Worm (Caenorhabditis elegans) whole organism, L4 larva: ENCODE data around the gene lido-2.

Experiments used
- F44E2.7 ChIP-seq: fragments of 200-800 bp; sonication (Bioruptor generic); IDR thresholded peaks from 2 replicates; pipeline ENCODE4 v2.1.2; 2022; ENCODE audit warnings: missing genetic modification characterization, missing compliant biosample characterization
- T26A8.4 ChIP-seq: fragments of 200-800 bp; sonication (Bioruptor generic); IDR thresholded peaks from 2 replicates; pipeline ENCODE4 v1.3.6; 2022; ENCODE audit warnings: missing genetic modification characterization, missing compliant biosample characterization
- Y48G9A.11 ChIP-seq: fragments of 200-800 bp; sonication (Bioruptor generic); IDR thresholded peaks from 2 replicates; pipeline ENCODE4 v1.3.6; 2022; ENCODE audit warnings: missing genetic modification reagents, missing genetic modification characterization, missing compliant biosample characterization
- ZK337.2 ChIP-seq: fragments of 200-800 bp; sonication (Bioruptor generic); IDR thresholded peaks from 2 replicates; pipeline ENCODE4 v1.3.6; 2022; ENCODE audit warnings: missing genetic modification reagents, missing genetic modification characterization, missing compliant biosample characterization
- aly-2 ChIP-seq: sonication (generic microtip); optimal IDR thresholded peaks from 2 replicates; lab custom pipeline; 2018; ENCODE audit warnings: missing biosample characterization, missing genetic modification characterization
- ama-1 ChIP-seq: fragments of 150-350 bp; optimal IDR thresholded peaks from 2 replicates; lab custom pipeline; 2014; ENCODE audit warnings: inconsistent platforms, mixed read lengths
- ceh-20 ChIP-seq: fragments of 200-800 bp; sonication (Bioruptor generic); IDR thresholded peaks from 2 replicates; pipeline ENCODE4 v1.3.6; 2022; ENCODE audit warnings: missing genetic modification reagents, missing genetic modification characterization, missing compliant biosample characterization
- ceh-28 ChIP-seq: fragments of 150-350 bp; optimal IDR thresholded peaks from 2 replicates; lab custom pipeline; 2014; ENCODE audit warnings: missing biosample characterization, missing genetic modification reagents, missing genetic modification characterization
- daf-16 ChIP-seq, 3 experiments: sonication (generic microtip); optimal IDR thresholded peaks; 2 replicates each; lab custom pipeline; 2016 to 2017; ENCODE audit warnings: missing genetic modification characterization in 3 of 3, missing genetic modification reagents in 3 of 3, mild to moderate bottlenecking in 2 of 3, missing compliant biosample characterization in 2 of 3, missing biosample characterization in 1 of 3, moderate library complexity in 1 of 3
- daf-8 ChIP-seq: fragments of 200-800 bp; sonication (Bioruptor generic); IDR thresholded peaks from 2 replicates; pipeline ENCODE4 v1.3.6; 2022; ENCODE audit warnings: missing genetic modification characterization, missing compliant biosample characterization
- dmd-6 ChIP-seq: fragments of 200-800 bp; sonication (Bioruptor generic); IDR thresholded peaks from 2 replicates; pipeline ENCODE4 v1.3.6; 2022; ENCODE audit warnings: missing genetic modification reagents, missing genetic modification characterization, missing compliant biosample characterization
- dmd-8 ChIP-seq: fragments of 200-800 bp; sonication (Bioruptor generic); IDR thresholded peaks from 2 replicates; pipeline ENCODE4 v1.3.6; 2022; ENCODE audit warnings: missing genetic modification characterization, missing compliant biosample characterization
- dmd-9 ChIP-seq: fragments of 200-800 bp; sonication (Bioruptor generic); IDR thresholded peaks from 2 replicates; pipeline ENCODE4 v1.3.6; 2022; ENCODE audit warnings: missing genetic modification reagents, missing genetic modification characterization, missing compliant biosample characterization
- dve-1 ChIP-seq: sonication (generic microtip); optimal IDR thresholded peaks from 2 replicates; lab custom pipeline; 2017; ENCODE audit warnings: antibody characterized with exemption, mild to moderate bottlenecking, missing genetic modification characterization, missing compliant biosample characterization; ENCODE audit not compliant: insufficient read depth
- egl-43 ChIP-seq: fragments of 200-800 bp; sonication (Bioruptor generic); IDR thresholded peaks from 2 replicates; pipeline ENCODE4 v1.3.6; 2022; ENCODE audit warnings: missing genetic modification reagents, missing genetic modification characterization, missing compliant biosample characterization
- fos-1 ChIP-seq: fragments of 150-350 bp; optimal IDR thresholded peaks from 2 replicates; lab custom pipeline; 2014; ENCODE audit warnings: missing biosample characterization, missing genetic modification characterization
- gei-8 ChIP-seq: fragments of 200-800 bp; sonication (Bioruptor generic); optimal IDR thresholded peaks from 2 replicates; lab custom pipeline; 2018; ENCODE audit warnings: mild to moderate bottlenecking, missing genetic modification characterization, missing compliant biosample characterization
- hif-1 ChIP-seq, 2 experiments: sonication (generic microtip); optimal IDR thresholded peaks; 2 replicates each; lab custom pipeline; 2016 to 2017; ENCODE audit warnings: missing compliant biosample characterization in 2 of 2, missing genetic modification characterization in 2 of 2, missing genetic modification reagents in 2 of 2, missing genotype in 2 of 2, mild to moderate bottlenecking in 1 of 2
- hlh-11 ChIP-seq: fragments of 200-800 bp; sonication (Bioruptor generic); optimal IDR thresholded peaks from 2 replicates; lab custom pipeline; 2018; ENCODE audit warnings: mild to moderate bottlenecking, missing genetic modification characterization, missing compliant biosample characterization
- hlh-30 ChIP-seq: sonication (generic microtip); optimal IDR thresholded peaks from 2 replicates; lab custom pipeline; 2017; ENCODE audit warnings: antibody characterized with exemption, mild to moderate bottlenecking, missing genetic modification characterization, missing compliant biosample characterization; ENCODE audit not compliant: insufficient read depth
- lin-13 ChIP-seq: fragments of 150-350 bp; optimal IDR thresholded peaks from 2 replicates; lab custom pipeline; 2014; ENCODE audit warnings: missing biosample characterization, missing genetic modification reagents, missing genetic modification characterization
- lin-38 ChIP-seq: fragments of 200-800 bp; sonication (Bioruptor generic); IDR thresholded peaks from 2 replicates; pipeline ENCODE4 v1.3.6; 2022; ENCODE audit warnings: missing genetic modification reagents, missing genetic modification characterization, missing compliant biosample characterization
- lir-3 ChIP-seq: sonication (generic microtip); optimal IDR thresholded peaks from 2 replicates; lab custom pipeline; 2016; ENCODE audit warnings: mild to moderate bottlenecking, missing genetic modification characterization, missing compliant biosample characterization
- lsy-2 ChIP-seq, 2 experiments: fragments of 150-350 bp in 1 of 2; sonication (generic microtip) in 1 of 2; optimal IDR thresholded peaks; 2 replicates each; lab custom pipeline; 2014 to 2017; ENCODE audit warnings: missing biosample characterization in 2 of 2, missing genetic modification characterization in 2 of 2
- madf-9 ChIP-seq: fragments of 200-800 bp; sonication (Bioruptor generic); conservative IDR thresholded peaks from 2 replicates; pipeline ENCODE4 v1.3.6; 2022; ENCODE audit warnings: missing genetic modification reagents, missing genetic modification characterization, missing compliant biosample characterization
- mdl-1 ChIP-seq, 2 experiments: fragments of 150-350 bp in 1 of 2; sonication (generic microtip) in 1 of 2; optimal IDR thresholded peaks; 2 replicates each; lab custom pipeline; 2014 to 2017; ENCODE audit warnings: missing biosample characterization in 2 of 2, missing genetic modification characterization in 2 of 2
- mxl-2 ChIP-seq: fragments of 200-800 bp; sonication (Bioruptor generic); conservative IDR thresholded peaks from 2 replicates; pipeline ENCODE4 v1.3.6; 2022; ENCODE audit warnings: missing genetic modification reagents, missing genetic modification characterization, missing compliant biosample characterization
- mxl-3 ChIP-seq: fragments of 200-800 bp; sonication (Bioruptor generic); optimal IDR thresholded peaks from 2 replicates; lab custom pipeline; 2018; ENCODE audit warnings: mild to moderate bottlenecking, missing genetic modification characterization, missing compliant biosample characterization
- nhr-10 ChIP-seq: fragments of 150-350 bp; optimal IDR thresholded peaks from 2 replicates; lab custom pipeline; 2014; ENCODE audit warnings: missing biosample characterization, missing genetic modification characterization
- nhr-11 ChIP-seq: fragments of 150-350 bp; optimal IDR thresholded peaks from 2 replicates; lab custom pipeline; 2014; ENCODE audit warnings: missing biosample characterization, missing genetic modification characterization
- nhr-237 ChIP-seq: sonication (generic microtip); optimal IDR thresholded peaks from 2 replicates; lab custom pipeline; 2017; ENCODE audit warnings: missing biosample characterization, missing genetic modification characterization
- nhr-28 ChIP-seq: fragments of 150-350 bp; optimal IDR thresholded peaks from 2 replicates; lab custom pipeline; 2014; ENCODE audit warnings: missing biosample characterization, missing genetic modification characterization
- nhr-42 ChIP-seq: fragments of 200-800 bp; sonication (Bioruptor generic); IDR thresholded peaks from 2 replicates; pipeline ENCODE4 v1.3.6; 2022; ENCODE audit warnings: missing genetic modification characterization, missing compliant biosample characterization
- nhr-48 ChIP-seq: sonication (generic microtip); optimal IDR thresholded peaks from 2 replicates; lab custom pipeline; 2016; ENCODE audit warnings: mild to moderate bottlenecking, missing genetic modification characterization, missing compliant biosample characterization
- pha-4 ChIP-seq, 2 experiments: fragments of 150-350 bp in 1 of 2; fragments of 200-800 bp in 1 of 2; sonication (Bioruptor generic) in 1 of 2; IDR thresholded peaks in 1 of 2; optimal IDR thresholded peaks in 1 of 2; 2 replicates each; pipeline versions ENCODE4 v1.3.6 to Lab custom; 2014 to 2022; ENCODE audit warnings: missing genetic modification characterization in 2 of 2, missing genetic modification reagents in 2 of 2, missing biosample characterization in 1 of 2, missing compliant biosample characterization in 1 of 2
- php-3 ChIP-seq: fragments of 200-800 bp; sonication (Bioruptor generic); IDR thresholded peaks from 2 replicates; pipeline ENCODE4 v1.3.6; 2022; ENCODE audit warnings: missing genetic modification reagents, missing genetic modification characterization, missing compliant biosample characterization
- pqm-1 ChIP-seq: sonication (generic microtip); optimal IDR thresholded peaks from 2 replicates; lab custom pipeline; 2017; ENCODE audit warnings: missing biosample characterization, missing genetic modification characterization
- saeg-2 ChIP-seq: fragments of 200-800 bp; sonication (Bioruptor generic); IDR thresholded peaks from 2 replicates; pipeline ENCODE4 v1.3.6; 2022; ENCODE audit warnings: missing genetic modification reagents, missing genetic modification characterization, missing compliant biosample characterization
- set-16 ChIP-seq: fragments of 200-800 bp; sonication (Bioruptor generic); IDR thresholded peaks from 2 replicates; pipeline ENCODE4 v1.3.6; 2022; ENCODE audit warnings: missing genetic modification reagents, missing genetic modification characterization, missing compliant biosample characterization
- unc-62 ChIP-seq, 3 experiments: fragments of 150-350 bp in 1 of 3; sonication (generic microtip); optimal IDR thresholded peaks in 2 of 3; peaks in 1 of 3; 1 replicate in 1 of 3; 2 replicates in 2 of 3; lab custom pipeline; 2014 to 2017; ENCODE audit warnings: missing biosample characterization in 3 of 3, missing genetic modification characterization in 3 of 3, missing genetic modification reagents in 3 of 3, missing genotype in 1 of 3
- vab-7 ChIP-seq: fragments of 200-800 bp; sonication (Bioruptor generic); IDR thresholded peaks from 2 replicates; pipeline ENCODE4 v1.3.6; 2022; ENCODE audit warnings: missing genetic modification reagents, missing genetic modification characterization, missing compliant biosample characterization
- zip-2 ChIP-seq: fragments of 150-350 bp; optimal IDR thresholded peaks from 2 replicates; lab custom pipeline; 2014; ENCODE audit warnings: missing biosample characterization, missing genetic modification characterization

The lido-2 gene

DNA sequence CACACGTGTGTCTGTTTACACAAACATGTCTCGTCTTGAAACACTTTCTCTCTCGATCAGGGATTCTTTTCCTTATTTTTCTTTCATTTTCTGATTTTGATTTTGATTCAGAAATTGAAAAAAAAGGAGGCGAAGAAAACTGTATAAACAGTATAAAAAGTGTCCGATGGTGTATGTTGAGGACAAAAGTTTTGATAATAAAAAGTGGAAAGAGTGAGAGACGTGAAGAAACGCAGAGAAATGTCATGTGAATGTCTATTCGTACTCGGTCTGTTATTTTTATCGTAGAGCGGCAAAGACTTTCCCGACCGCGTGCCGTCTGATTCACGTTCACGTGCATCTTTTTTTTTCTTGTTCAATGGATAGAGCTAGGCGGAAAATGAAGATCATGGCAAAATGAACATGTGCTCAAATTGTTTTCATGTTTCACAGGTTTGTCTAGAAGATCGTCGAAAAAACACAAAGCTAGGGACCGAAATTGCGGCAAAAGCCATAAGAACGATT is 36.8 kb downstream of the lido-2 start (continued):
- TF ChIP-seq mxl-2 (GFP tag; lab: Robert Waterston, UW) (peak; percentile 93), dmd-9 (GFP tag; lab: Robert Waterston, UW) (no peak), madf-9 (peak; percentile 46; the same call in 1 of the 2 replicates), ZK337.2 (GFP tag; lab: Robert Waterston, UW) (no peak), nhr-10 (tag; lab: Kevin White, UChicago) (no peak), egl-43 (no peak), vab-7 (GFP tag; lab: Robert Waterston, UW) (no peak), gei-8 (GFP tag; lab: Kevin White, UChicago) (peak; percentile 70), daf-16 (GFP tag; optimal IDR thresholded peaks at IDR 0.05; lab: Kevin White, UChicago) (no peak), daf-16 (tag; optimal IDR thresholded peaks at IDR 0.05; lab: Kevin White, UChicago) (peak; percentile 94), saeg-2 (GFP tag; lab: Robert Waterston, UW) (no peak), T26A8.4 (peak; percentile 53; the same call in 1 of the 2 replicates), nhr-42 (GFP tag; lab: Robert Waterston, UW) (no peak), set-16 (GFP tag; lab: Robert Waterston, UW) (0 out of 2 replicates have a peak, but pooled peaks have one; percentile 8)
- TF ChIP-seq, all 104 proteins: peak for 39

DNA sequence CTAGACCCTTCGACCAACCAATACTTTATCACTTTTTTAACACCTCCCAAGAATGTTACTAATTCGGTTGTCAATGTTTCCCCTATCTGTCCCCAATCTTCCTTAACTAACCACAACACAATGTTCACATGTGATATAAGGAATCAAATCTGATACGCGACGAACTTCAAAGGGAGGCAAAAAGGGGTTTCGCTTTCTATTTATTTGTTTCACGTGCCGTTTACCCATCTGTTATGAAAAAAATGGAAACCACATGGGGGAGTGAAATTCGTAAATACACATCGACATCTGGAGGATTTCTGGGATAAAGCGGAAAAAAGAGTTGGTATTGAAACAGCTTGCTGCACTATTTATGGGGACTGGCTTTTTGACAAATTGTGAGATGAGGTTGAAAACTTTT is 38.4 kb downstream of the lido-2 start:
- TF ChIP-seq unc-62 (GFP tag; optimal IDR thresholded peaks at IDR 0.05 in 1 of 2; lab: Kevin White, UChicago) (peak in 1 of 2 experiments; percentile 60), unc-62 (tag; optimal IDR thresholded peaks at IDR 0.05; lab: Kevin White, UChicago) (no peak), dve-1 (peak; percentile 0), nhr-10 (tag; lab: Kevin White, UChicago) (no peak), mxl-3 (GFP tag; lab: Kevin White, UChicago) (peak; percentile 48), nhr-28 (tag; lab: Kevin White, UChicago) (peak; percentile 28), hlh-30 (peak; percentile 84), dmd-6 (GFP tag; lab: Robert Waterston, UW) (peak; percentile 24; the same call in 1 of the 2 replicates), Y48G9A.11 (GFP tag; lab: Robert Waterston, UW) (no peak), hlh-11 (tag; lab: Kevin White, UChicago) (peak; percentile 43), mdl-1 (tag; optimal IDR thresholded peaks at IDR 0.05; lab: Kevin White, UChicago) (peak in 1 of 2 experiments; percentile 42)

DNA sequence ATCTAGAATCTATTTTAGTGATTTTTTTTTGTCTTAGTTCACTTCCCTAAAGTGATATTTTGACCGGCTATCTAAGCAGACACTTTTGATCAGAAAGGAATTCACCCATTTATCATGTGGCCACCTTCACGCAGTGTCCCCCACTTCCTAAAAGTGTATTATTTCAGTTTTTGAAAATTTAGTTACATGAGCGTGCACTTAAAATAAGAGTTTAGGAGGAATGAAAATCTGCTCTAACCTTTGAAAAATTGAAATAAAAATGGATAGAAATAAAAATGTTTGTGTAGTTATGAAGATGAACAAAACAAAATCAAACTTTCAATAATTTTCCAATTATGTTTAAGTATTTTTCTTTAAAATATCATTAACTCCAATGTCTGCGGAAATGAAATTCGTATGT is 40.8 kb downstream of the lido-2 start:
- TF ChIP-seq unc-62 (GFP tag; optimal IDR thresholded peaks at IDR 0.05 in 1 of 2; lab: Kevin White, UChicago) (peak in 1 of 2 experiments; percentile 30), unc-62 (tag; optimal IDR thresholded peaks at IDR 0.05; lab: Kevin White, UChicago) (no peak), lin-13 (no peak)
- TF ChIP-seq, all 104 proteins: peak for 1

DNA sequence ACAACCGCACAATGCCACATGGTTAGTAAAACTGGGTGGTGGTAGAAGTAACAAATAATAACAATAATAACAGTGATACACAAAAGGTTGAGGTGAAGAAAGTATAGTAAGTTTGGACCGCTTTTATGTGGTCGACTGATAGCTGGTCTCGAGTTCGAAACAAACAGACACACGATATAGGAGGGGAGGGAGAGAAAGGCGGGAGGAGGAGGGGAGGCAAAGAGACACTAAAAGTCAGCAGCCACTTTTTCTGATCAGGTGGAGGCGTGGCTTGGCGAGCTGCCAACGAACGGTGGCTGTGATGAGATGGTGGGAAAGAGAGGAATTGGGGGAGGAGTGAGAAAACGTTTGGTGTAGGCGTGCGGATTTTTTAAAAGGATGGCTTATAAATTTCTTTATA is 42.2 kb downstream of the lido-2 start:
- no peak for TF ChIP-seq fos-1 (tag; lab: Kevin White, UChicago)
- TF ChIP-seq lir-3 (tag; lab: Kevin White, UChicago), result no peak
- no peak for TF ChIP-seq zip-2 (tag; lab: Kevin White, UChicago)
- TF ChIP-seq nhr-10 (tag; lab: Kevin White, UChicago), result no peak
- TF ChIP-seq nhr-48, result no peak
- peak; percentile 65 for TF ChIP-seq set-16 (GFP tag; lab: Robert Waterston, UW)
- no peak for TF ChIP-seq nhr-237 (tag; lab: Kevin White, UChicago)
- TF ChIP-seq dmd-9 (GFP tag; lab: Robert Waterston, UW), result no peak
- 0 out of 2 replicates have a peak, but pooled peaks have one; percentile 35 for TF ChIP-seq php-3 (GFP tag; lab: Robert Waterston, UW)
- TF ChIP-seq nhr-42 (GFP tag; lab: Robert Waterston, UW), result no peak
- TF ChIP-seq pha-4 (GFP tag; IDR thresholded peaks at IDR 0.05; lab: Robert Waterston, UW), result no peak
- no peak for TF ChIP-seq pha-4 (tag; optimal IDR thresholded peaks at IDR 0.05; lab: Kevin White, UChicago)
- 0 out of 2 replicates have a peak, but pooled peaks have one; percentile 11 for TF ChIP-seq ceh-20 (GFP tag; lab: Robert Waterston, UW)
- no peak for TF ChIP-seq aly-2 (tag; lab: Kevin White, UChicago)
- TF ChIP-seq F44E2.7 (GFP tag; lab: Robert Waterston, UW), result no peak
- no peak for TF ChIP-seq hif-1 (tag; optimal IDR thresholded peaks at IDR 0.05; lab: Kevin White, UChicago)
- no peak for TF ChIP-seq dve-1
- no peak for TF ChIP-seq daf-8 (GFP tag; lab: Robert Waterston, UW)
- TF ChIP-seq lin-38, result no peak
- TF ChIP-seq pqm-1 (tag; lab: Kevin White, UChicago), result no peak
- TF ChIP-seq ceh-28 (tag; lab: Kevin White, UChicago), result no peak
- TF ChIP-seq ama-1, result peak; percentile 17
- peak; percentile 53; the same call in 1 of the 2 replicates for TF ChIP-seq dmd-6 (GFP tag; lab: Robert Waterston, UW)
- TF ChIP-seq vab-7 (GFP tag; lab: Robert Waterston, UW), result no peak
- peak in 1 of 2 experiments; percentile 7 for TF ChIP-seq lsy-2 (tag; optimal IDR thresholded peaks at IDR 0.05; lab: Kevin White, UChicago)
- TF ChIP-seq dmd-8 (GFP tag; lab: Robert Waterston, UW), result no peak
- TF ChIP-seq mxl-3 (GFP tag; lab: Kevin White, UChicago), result peak; percentile 28
- TF ChIP-seq nhr-11, result peak; percentile 7
